Worm (Caenorhabditis elegans): ENCODE results near the gene D1025.1.

D1025.1 gene

DNA sequence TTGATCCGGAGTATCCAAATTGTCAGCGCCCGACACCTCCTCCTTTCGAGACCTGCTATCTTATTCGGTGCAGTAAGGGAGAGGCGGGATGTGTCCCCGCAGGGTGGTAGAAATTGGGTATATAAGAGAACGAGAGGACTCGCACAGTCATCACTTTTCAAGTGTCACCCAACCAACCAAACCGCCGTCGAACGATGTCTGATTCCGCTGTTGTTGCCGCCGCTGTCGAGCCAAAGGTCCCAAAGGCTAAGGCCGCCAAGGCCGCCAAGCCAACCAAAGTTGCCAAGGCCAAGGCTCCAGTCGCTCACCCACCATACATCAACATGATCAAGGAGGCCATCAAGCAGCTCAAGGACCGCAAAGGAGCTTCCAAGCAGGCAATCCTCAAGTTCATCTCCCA is 30.6 kb upstream of the D1025.1 start, which contains the start of gene his-24 (continued):
- TF ChIP-seq nhr-25 (tag; optimal IDR thresholded peaks at IDR 0.05; ENCODE audit: borderline replicate concordance, insufficient read depth) = peak; percentile 18
- peak; percentile 70 for TF ChIP-seq pha-4 (GFP tag; IDR thresholded peaks at IDR 0.05)
- TF ChIP-seq pha-4 (tag; optimal IDR thresholded peaks at IDR 0.05) = no peak
- TF ChIP-seq lin-13 (GFP tag; optimal IDR thresholded peaks at IDR 0.05) = peak; percentile 25
- peak; percentile 83 for TF ChIP-seq mep-1 (tag; optimal IDR thresholded peaks at IDR 0.05)
- TF ChIP-seq nhr-42 (GFP tag; IDR thresholded peaks at IDR 0.05) = peak; percentile 59; the same call in 1 of the 2 replicates
- peak; percentile 81 for TF ChIP-seq dve-1 (tag; optimal IDR thresholded peaks at IDR 0.05; ENCODE audit: insufficient read depth)
- TF ChIP-seq nhr-28 (tag; optimal IDR thresholded peaks at IDR 0.05) = peak; percentile 56
- 0 out of 2 replicates have a peak, but pooled peaks have one; percentile 53 for TF ChIP-seq D1046.2 (GFP tag; IDR thresholded peaks at IDR 0.05)
- TF ChIP-seq Y105C5A.15 (GFP tag; IDR thresholded peaks at IDR 0.05) = no peak
- TF ChIP-seq hmg-1.1 (GFP tag; IDR thresholded peaks at IDR 0.05) = peak; percentile 79
- 0 out of 2 replicates have a peak, but pooled peaks have one; percentile 34 for TF ChIP-seq madf-9 (GFP tag; conservative IDR thresholded peaks at IDR 0.05)
- TF ChIP-seq hlh-11 (tag; optimal IDR thresholded peaks at IDR 0.05) = peak; percentile 70
- peak; percentile 45 for TF ChIP-seq dpl-1 (GFP tag; optimal IDR thresholded peaks at IDR 0.05)
- TF ChIP-seq nhr-48 (tag; optimal IDR thresholded peaks at IDR 0.05) = peak; percentile 8
- TF ChIP-seq mxl-2 (GFP tag; conservative IDR thresholded peaks at IDR 0.05) = 0 out of 2 replicates have a peak, but pooled peaks have one; percentile 40
- TF ChIP-seq lsy-2 (tag; optimal IDR thresholded peaks at IDR 0.05) = peak in 1 of 2 experiments; percentile 70
- TF ChIP-seq ztf-7 (tag; optimal IDR thresholded peaks at IDR 0.05) = peak; percentile 20
- TF ChIP-seq mxl-3 (GFP tag; optimal IDR thresholded peaks at IDR 0.05) = peak; percentile 56
- peak; percentile 33 for TF ChIP-seq duxl-1 (tag; optimal IDR thresholded peaks at IDR 0.05; ENCODE audit: poor library complexity)
- peak; percentile 48 for TF ChIP-seq nhr-11 (tag; optimal IDR thresholded peaks at IDR 0.05)
- peak; percentile 71 for TF ChIP-seq hlh-30 (tag; optimal IDR thresholded peaks at IDR 0.05; ENCODE audit: insufficient read depth)
- peak; percentile 61 for TF ChIP-seq dmd-6 (GFP tag; IDR thresholded peaks at IDR 0.05)
- peak; percentile 99 for TF ChIP-seq aha-1 (tag)
- peak in 1 of 2 experiments; percentile 51 for TF ChIP-seq hif-1 (tag; optimal IDR thresholded peaks at IDR 0.05)
- TF ChIP-seq rbr-2 (tag; optimal IDR thresholded peaks at IDR 0.05) = peak; percentile 59
- peak in 1 of 2 experiments; percentile 32 for TF ChIP-seq mdl-1 (tag; optimal IDR thresholded peaks at IDR 0.05)
- no peak for TF ChIP-seq snpc-4 (tag; optimal IDR thresholded peaks at IDR 0.05)
- peak; percentile 81 for TF ChIP-seq mes-2 (tag; optimal IDR thresholded peaks at IDR 0.05; ENCODE audit: poor library complexity, severe bottlenecking)
- peak; percentile 54 for TF ChIP-seq T26A8.4 (GFP tag; IDR thresholded peaks at IDR 0.05)
- no peak for TF ChIP-seq lin-15B (tag; optimal IDR thresholded peaks at IDR 0.05)
- TF ChIP-seq dmd-9 (GFP tag; IDR thresholded peaks at IDR 0.05) = peak; percentile 66; the same call in 1 of the 2 replicates
- peak; percentile 63 for TF ChIP-seq nhr-77 (tag; optimal IDR thresholded peaks at IDR 0.05)
- TF ChIP-seq F37D6.2 (tag; optimal IDR thresholded peaks at IDR 0.05) = peak; percentile 19
- TF ChIP-seq spr-1 (tag; optimal IDR thresholded peaks at IDR 0.05) = peak; percentile 39

ce11 chrX:14490486-14490885 is 30.1 kb upstream of the D1025.1 start:
- TF ChIP-seq madf-5 (GFP tag; IDR thresholded peaks at IDR 0.05) (0 out of 4 replicates have a peak, but pooled peaks of 1 of the 2 experiments have one; percentile 21), nhr-10 (tag; optimal IDR thresholded peaks at IDR 0.05) (no peak), ces-1 (GFP tag; optimal IDR thresholded peaks at IDR 0.05) (no peak), nhr-42 (GFP tag; IDR thresholded peaks at IDR 0.05) (no peak), egl-43 (GFP tag; IDR thresholded peaks at IDR 0.05) (peak; percentile 55; the same call in 1 of the 2 replicates), ceh-82 (tag; optimal IDR thresholded peaks at IDR 0.05) (no peak), gei-8 (GFP tag; optimal IDR thresholded peaks at IDR 0.05) (no peak), Y48G9A.11 (GFP tag; IDR thresholded peaks at IDR 0.05) (no peak), set-16 (GFP tag; IDR thresholded peaks at IDR 0.05) (peak; percentile 96)

Data from whole organism, L4 larva.